Worm (Caenorhabditis elegans) whole organism, L3 larva: Measurements from ENCODE around the gene fbxa-18.

Experiments used
- R02D3.7 ChIP-seq: fragments of 150-350 bp; optimal IDR thresholded peaks from 2 replicates; lab custom pipeline; 2014; ENCODE audit warnings: missing biosample characterization, missing genetic modification characterization
- ZK546.5 ChIP-seq: sonication (generic microtip); optimal IDR thresholded peaks from 2 replicates; lab custom pipeline; 2017; ENCODE audit warnings: missing biosample characterization, missing genetic modification characterization
- ama-1 ChIP-seq: fragments of 150-350 bp; optimal IDR thresholded peaks from 2 replicates; lab custom pipeline; 2018
- ceh-16 ChIP-seq: sonication (generic microtip); optimal IDR thresholded peaks from 2 replicates; lab custom pipeline; 2017; ENCODE audit warnings: missing biosample characterization, missing genetic modification characterization
- ceh-28 ChIP-seq: fragments of 150-350 bp; optimal IDR thresholded peaks from 2 replicates; lab custom pipeline; 2014; ENCODE audit warnings: missing biosample characterization, missing genetic modification reagents, missing genetic modification characterization
- ceh-82 ChIP-seq: fragments of 150-350 bp; optimal IDR thresholded peaks from 2 replicates; lab custom pipeline; 2014; ENCODE audit warnings: missing biosample characterization, missing genetic modification characterization
- ceh-9 ChIP-seq: sonication (generic microtip); optimal IDR thresholded peaks from 2 replicates; lab custom pipeline; 2018; ENCODE audit warnings: missing biosample characterization, missing genetic modification characterization
- daf-12 ChIP-seq: fragments of 150-350 bp; optimal IDR thresholded peaks from 2 replicates; lab custom pipeline; 2014; ENCODE audit warnings: missing biosample characterization, missing genetic modification reagents, missing genetic modification characterization
- egl-27 ChIP-seq: sonication (generic microtip); optimal IDR thresholded peaks from 4 replicates; lab custom pipeline; 2017; ENCODE audit warnings: missing biosample characterization, missing genetic modification reagents, missing genetic modification characterization
- egl-5 ChIP-seq: fragments of 150-350 bp; optimal IDR thresholded peaks from 2 replicates; lab custom pipeline; 2017; ENCODE audit warnings: missing biosample characterization, missing genetic modification reagents, missing genetic modification characterization, inconsistent platforms
- elt-1 ChIP-seq: fragments of 150-350 bp; optimal IDR thresholded peaks from 2 replicates; lab custom pipeline; 2014; ENCODE audit warnings: missing biosample characterization, missing genetic modification characterization
- eor-1 ChIP-seq, 2 experiments: fragments of 150-350 bp; optimal IDR thresholded peaks; 2 replicates each; lab custom pipeline; 2014 to 2018; ENCODE audit warnings: missing biosample characterization in 2 of 2, missing genetic modification characterization in 2 of 2
- fkh-10 ChIP-seq: sonication (generic microtip); optimal IDR thresholded peaks from 2 replicates; lab custom pipeline; 2017; ENCODE audit warnings: missing biosample characterization, missing genetic modification reagents, missing genetic modification characterization
- fkh-2 ChIP-seq: fragments of 150-350 bp; optimal IDR thresholded peaks from 2 replicates; lab custom pipeline; 2014; ENCODE audit warnings: missing biosample characterization, missing genetic modification reagents, missing genetic modification characterization
- lin-15B ChIP-seq: fragments of 150-350 bp; optimal IDR thresholded peaks from 2 replicates; lab custom pipeline; 2014; ENCODE audit warnings: missing biosample characterization, missing genetic modification characterization
- lin-39 ChIP-seq: fragments of 150-350 bp; optimal IDR thresholded peaks from 2 replicates; lab custom pipeline; 2018; ENCODE audit warnings: missing biosample characterization, missing genetic modification reagents, missing genetic modification characterization
- lsy-12 ChIP-seq: sonication (generic microtip); optimal IDR thresholded peaks from 2 replicates; lab custom pipeline; 2016; ENCODE audit warnings: mild to moderate bottlenecking, missing genetic modification characterization, missing compliant biosample characterization
- mdl-1 ChIP-seq: fragments of 150-350 bp; optimal IDR thresholded peaks from 2 replicates; lab custom pipeline; 2014; ENCODE audit warnings: missing biosample characterization, missing genetic modification characterization
- mml-1 ChIP-seq: fragments of 150-350 bp; sonication (generic microtip); optimal IDR thresholded peaks from 3 replicates; lab custom pipeline; 2014; ENCODE audit warnings: missing biosample characterization, missing genetic modification characterization
- nfya-1 ChIP-seq: sonication (generic microtip); optimal IDR thresholded peaks from 2 replicates; lab custom pipeline; 2017; ENCODE audit warnings: missing genetic modification characterization, mild to moderate bottlenecking, missing compliant biosample characterization, antibody characterized with exemption, moderate library complexity; ENCODE audit not compliant: insufficient read depth
- nhr-11 ChIP-seq: fragments of 150-350 bp; optimal IDR thresholded peaks from 2 replicates; lab custom pipeline; 2014; ENCODE audit warnings: missing biosample characterization, missing genetic modification characterization
- nhr-12 ChIP-seq: fragments of 150-350 bp; optimal IDR thresholded peaks from 2 replicates; lab custom pipeline; 2014; ENCODE audit warnings: missing biosample characterization, missing genetic modification characterization
- nhr-23 ChIP-seq: fragments of 150-350 bp; optimal IDR thresholded peaks from 2 replicates; lab custom pipeline; 2014; ENCODE audit warnings: missing biosample characterization, missing genetic modification reagents, missing genetic modification characterization
- nhr-43 ChIP-seq: sonication (generic microtip); optimal IDR thresholded peaks from 2 replicates; lab custom pipeline; 2016; ENCODE audit warnings: mild to moderate bottlenecking, missing genetic modification characterization, missing compliant biosample characterization; ENCODE audit not compliant: poor library complexity, severe bottlenecking
- nhr-67 ChIP-seq: fragments of 150-350 bp; optimal IDR thresholded peaks from 2 replicates; lab custom pipeline; 2014; ENCODE audit warnings: missing biosample characterization, missing genetic modification characterization
- pha-4 ChIP-seq: fragments of 150-350 bp; optimal IDR thresholded peaks from 2 replicates; lab custom pipeline; 2014; ENCODE audit warnings: missing biosample characterization, missing genetic modification reagents, missing genetic modification characterization
- pqm-1 ChIP-seq: fragments of 150-350 bp; optimal IDR thresholded peaks from 2 replicates; lab custom pipeline; 2017; ENCODE audit warnings: missing biosample characterization, missing genetic modification characterization, inconsistent platforms
- sea-2 ChIP-seq: fragments of 150-350 bp; sonication (generic microtip); optimal IDR thresholded peaks from 4 replicates; lab custom pipeline; 2014; ENCODE audit warnings: missing biosample characterization, missing genetic modification reagents, missing genetic modification characterization
- tbx-2 ChIP-seq: sonication (generic microtip); optimal IDR thresholded peaks from 2 replicates; lab custom pipeline; 2016; ENCODE audit warnings: mild to moderate bottlenecking, missing genetic modification characterization, missing compliant biosample characterization
- unc-39 ChIP-seq: sonication (generic microtip); optimal IDR thresholded peaks from 4 replicates; lab custom pipeline; 2017; ENCODE audit warnings: missing biosample characterization, missing genetic modification characterization
- unc-62 ChIP-seq: fragments of 150-350 bp; sonication (generic microtip); optimal IDR thresholded peaks from 4 replicates; lab custom pipeline; 2014; ENCODE audit warnings: missing biosample characterization, missing genetic modification reagents, missing genetic modification characterization
- zag-1 ChIP-seq: fragments of 150-350 bp; optimal IDR thresholded peaks from 2 replicates; lab custom pipeline; 2014; ENCODE audit warnings: missing biosample characterization, missing genetic modification characterization
- ztf-11 ChIP-seq: fragments of 150-350 bp; optimal IDR thresholded peaks from 2 replicates; lab custom pipeline; 2014; ENCODE audit warnings: missing biosample characterization, missing genetic modification characterization

fbxa-18 gene

ce11 chrV:16162124-16162735, 19.8 kb downstream of the fbxa-18 start, which contains the start of the genes str-109 and F10A3.11:
TSS of gene str-109 (minus strand) at chrV:16162224.
TSS of gene F10A3.11 (plus strand) at chrV:16162685.
- TF ChIP-seq nhr-11 (tag; lab: Kevin White, UChicago) (no peak), tbx-2 (tag; lab: Kevin White, UChicago) (no peak), zag-1 (no peak), unc-62 (GFP tag; lab: Kevin White, UChicago) (no peak), egl-5 (tag; lab: Kevin White, UChicago) (no peak)

ce11 chrV:16163719-16164118, 21.2 kb downstream of the fbxa-18 start, which contains the start of gene F10A3.12:
TSS of gene F10A3.12 (plus strand) at chrV:16164019.
- TF ChIP-seq elt-1 (tag; lab: Kevin White, UChicago) (no peak), fkh-2 (no peak), nhr-67 (tag; lab: Kevin White, UChicago) (no peak), ceh-9 (tag; lab: Kevin White, UChicago) (no peak), mdl-1 (tag; lab: Kevin White, UChicago) (no peak), nhr-23 (tag; lab: Kevin White, UChicago) (no peak), mml-1 (tag; lab: Kevin White, UChicago) (no peak)

DNA sequence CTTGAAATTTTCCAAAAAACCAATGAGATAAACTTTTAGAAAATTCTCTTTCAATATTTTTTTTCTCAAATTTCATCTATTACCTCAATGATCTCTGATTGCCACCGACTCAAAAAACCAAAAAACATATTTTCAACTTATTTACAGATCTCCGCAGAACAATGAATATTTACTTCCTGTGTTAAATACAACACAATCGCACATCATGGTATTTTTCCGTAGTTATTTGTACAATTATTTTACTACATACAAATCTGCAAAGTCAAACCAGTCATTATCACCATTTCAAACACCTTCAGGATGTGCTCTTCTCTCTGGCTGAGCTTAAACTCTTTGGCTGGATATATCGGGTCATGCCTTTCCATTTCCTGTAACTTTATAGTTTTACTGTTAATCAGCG, 23.5 kb downstream of the fbxa-18 start, which contains the start of gene str-108:
TSS of gene str-108 (plus strand) at position 301 of the 400 bp plus-strand sequence.
- TF ChIP-seq nhr-12 (tag; lab: Kevin White, UChicago) (no peak), tbx-2 (tag; lab: Kevin White, UChicago) (no peak), lin-15B (tag; lab: Kevin White, UChicago) (no peak), unc-62 (GFP tag; lab: Kevin White, UChicago) (no peak)

DNA sequence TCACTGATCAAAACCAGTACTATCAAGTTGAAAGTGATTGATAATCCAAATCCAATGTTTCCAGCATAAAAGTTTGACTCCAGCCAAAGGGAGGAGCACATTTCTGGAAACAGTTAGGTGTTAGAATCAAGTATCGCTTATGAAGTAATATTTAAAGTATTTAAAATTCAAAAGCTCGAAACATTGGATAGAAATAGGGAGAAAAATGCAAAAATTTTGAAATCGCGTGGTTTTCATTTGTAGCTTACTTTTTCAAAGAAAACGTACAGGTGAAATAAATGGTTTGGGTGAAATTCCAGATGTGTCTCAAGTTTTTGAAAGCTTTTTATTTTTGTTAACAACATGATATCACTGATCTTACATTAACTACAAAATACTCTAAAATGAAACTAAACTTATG, 26.6 kb downstream of the fbxa-18 start, which contains the start of gene str-111:
TSS of gene str-111 (minus strand) at position 101 of the 400 bp plus-strand sequence.
- TF ChIP-seq R02D3.7: no peak
- no peak for TF ChIP-seq ceh-9 (tag; lab: Kevin White, UChicago)
- TF ChIP-seq ztf-11 (tag; lab: Kevin White, UChicago): no peak
- no peak for TF ChIP-seq egl-5 (tag; lab: Kevin White, UChicago)
- no peak for TF ChIP-seq sea-2 (GFP tag; lab: Kevin White, UChicago)
- TF ChIP-seq eor-1 (tag; optimal IDR thresholded peaks at IDR 0.05; lab: Kevin White, UChicago): no peak
- TF ChIP-seq ama-1 (lab: Kevin White, UChicago): no peak
- no peak for TF ChIP-seq nhr-23 (tag; lab: Kevin White, UChicago)
- TF ChIP-seq lin-15B (tag; lab: Kevin White, UChicago): no peak
- no peak for TF ChIP-seq ZK546.5 (tag; lab: Kevin White, UChicago)
- TF ChIP-seq ceh-28 (tag; lab: Kevin White, UChicago): no peak
- no peak for TF ChIP-seq pha-4 (tag; lab: Kevin White, UChicago)
- TF ChIP-seq lin-39 (tag; lab: Kevin White, UChicago): no peak
- no peak for TF ChIP-seq ceh-16
- TF ChIP-seq pqm-1: no peak
- TF ChIP-seq nhr-43 (tag; lab: Kevin White, UChicago): no peak
- no peak for TF ChIP-seq fkh-2
- TF ChIP-seq lsy-12 (tag; lab: Kevin White, UChicago): no peak

DNA sequence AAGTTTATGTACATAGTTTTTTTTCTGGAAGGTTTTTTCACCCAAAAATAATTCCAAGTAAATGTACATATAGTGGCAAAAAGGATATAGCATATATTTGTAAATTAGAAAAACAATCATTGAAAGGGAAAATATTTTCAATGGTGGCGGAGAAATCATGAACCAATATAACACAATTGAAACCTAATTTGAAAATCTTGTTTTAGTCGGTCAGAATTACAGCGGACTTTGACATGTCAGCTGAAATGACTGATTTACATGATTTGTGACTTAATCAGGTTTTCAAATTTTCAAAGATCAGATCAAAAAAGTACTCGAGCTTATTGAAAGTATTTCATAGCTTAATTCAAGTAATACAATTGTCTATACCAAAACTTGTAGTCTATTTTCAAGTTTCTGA, 29.2 kb downstream of the fbxa-18 start, which contains the start of gene K05D4.9:
TSS of gene K05D4.9 (minus strand) at position 101 of the 400 bp plus-strand sequence.
- TF ChIP-seq ZK546.5 (tag; lab: Kevin White, UChicago) (no peak), nfya-1 (tag; lab: Kevin White, UChicago) (no peak), R02D3.7 (no peak), mdl-1 (tag; lab: Kevin White, UChicago) (no peak), unc-39 (tag; lab: Kevin White, UChicago) (no peak), zag-1 (no peak), daf-12 (tag; lab: Kevin White, UChicago) (no peak), egl-27 (tag; lab: Kevin White, UChicago) (no peak), egl-5 (tag; lab: Kevin White, UChicago) (no peak), fkh-10 (no peak), ceh-82 (tag; lab: Kevin White, UChicago) (no peak)
